Fruit fly (Drosophila melanogaster) whole organism: Measurements from ENCODE around the gene CG31823.

Source experiments
- CG8478 ChIP-seq: fragments of >200 bp; optimal IDR thresholded peaks from 2 replicates; lab custom pipeline; 2018; ENCODE audit warnings: inconsistent platforms
- Dll ChIP-seq: fragments of >200 bp; optimal IDR thresholded peaks from 2 replicates; lab custom pipeline; 2017
- EcR ChIP-seq, 2 experiments: fragments of >200 bp; optimal IDR thresholded peaks; 2 replicates each; lab custom pipeline; 2017; ENCODE audit warnings: missing biosample characterization in 2 of 2, missing genetic modification characterization in 2 of 2, missing genetic modification reagents in 2 of 2
- pan ChIP-seq: fragments of >200 bp; optimal IDR thresholded peaks from 2 replicates; lab custom pipeline; 2017
- psq ChIP-seq: fragments of >200 bp; optimal IDR thresholded peaks from 2 replicates; lab custom pipeline; 2017
- usp ChIP-seq: fragments of >200 bp; optimal IDR thresholded peaks from 2 replicates; lab custom pipeline; 2017; ENCODE audit warnings: missing biosample characterization, missing genetic modification characterization, mixed read lengths

DNA sequence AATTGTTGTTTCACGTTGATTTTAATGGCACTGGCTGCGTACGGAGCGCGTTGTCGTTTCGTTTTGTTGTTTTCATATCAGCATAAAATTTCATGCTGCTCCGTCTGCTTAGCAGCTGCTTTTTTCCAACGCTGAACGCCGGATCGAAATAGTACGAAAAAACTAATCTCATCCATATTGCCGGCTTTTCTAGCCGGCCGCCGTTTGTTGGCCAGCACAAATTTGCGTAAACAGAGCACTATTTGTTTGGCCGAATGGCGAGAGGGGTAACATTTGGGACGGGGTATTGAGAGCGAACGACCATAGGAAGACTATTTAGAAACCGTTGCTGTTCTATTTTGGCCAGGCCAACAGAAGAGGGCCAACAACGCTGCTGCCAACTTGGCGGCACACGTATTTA is 9.5 kb upstream of the CG31823 start:
- TF ChIP-seq usp (GFP tag; lab: Kevin White, UChicago), result no peak
- TF ChIP-seq CG8478, result no peak
- TF ChIP-seq psq (lab: Kevin White, UChicago), result no peak
- no peak for TF ChIP-seq pan (lab: Kevin White, UChicago)
- TF ChIP-seq EcR (GFP tag; optimal IDR thresholded peaks at IDR 0.05; lab: Kevin White, UChicago), result no peak
- no peak for TF ChIP-seq Dll (lab: Kevin White, UChicago)
